Worm (Caenorhabditis elegans) whole organism, late embryonic: ENCODE measurements around the gene cyp-44A1.

Experiments
- C08G9.2 ChIP-seq: sonication (generic microtip); optimal IDR thresholded peaks from 2 replicates; lab custom pipeline; 2016; ENCODE audit warnings: mild to moderate bottlenecking, missing genetic modification characterization, moderate library complexity, missing compliant biosample characterization
- K02D7.2 ChIP-seq: sonication (generic microtip); optimal IDR thresholded peaks from 2 replicates; lab custom pipeline; 2017; ENCODE audit warnings: mild to moderate bottlenecking, missing genetic modification characterization, missing compliant biosample characterization
- ahr-1 ChIP-seq: sonication (generic microtip); optimal IDR thresholded peaks from 2 replicates; lab custom pipeline; 2016; ENCODE audit warnings: missing genetic modification characterization, missing compliant biosample characterization
- ceh-18 ChIP-seq: sonication (generic microtip); optimal IDR thresholded peaks from 2 replicates; lab custom pipeline; 2016; ENCODE audit warnings: missing genetic modification characterization, missing compliant biosample characterization
- ceh-2 ChIP-seq: sonication (generic microtip); optimal IDR thresholded peaks from 2 replicates; lab custom pipeline; 2016; ENCODE audit warnings: missing genotype, missing genetic modification characterization, missing compliant biosample characterization
- ceh-22 ChIP-seq: sonication (generic microtip); optimal IDR thresholded peaks from 2 replicates; lab custom pipeline; 2017; ENCODE audit warnings: missing biosample characterization, missing genetic modification characterization
- ceh-34 ChIP-seq: sonication (generic microtip); optimal IDR thresholded peaks from 2 replicates; lab custom pipeline; 2016; ENCODE audit warnings: mild to moderate bottlenecking, missing genetic modification characterization, missing compliant biosample characterization
- ceh-9 ChIP-seq: sonication (generic microtip); optimal IDR thresholded peaks from 2 replicates; lab custom pipeline; 2016; ENCODE audit warnings: mild to moderate bottlenecking, missing genetic modification characterization, inconsistent platforms, missing compliant biosample characterization
- che-1 ChIP-seq: sonication (generic microtip); optimal IDR thresholded peaks from 2 replicates; lab custom pipeline; 2016; ENCODE audit warnings: mild to moderate bottlenecking, missing genetic modification characterization, missing compliant biosample characterization
- dve-1 ChIP-seq: sonication (generic microtip); optimal IDR thresholded peaks from 2 replicates; lab custom pipeline; 2017; ENCODE audit warnings: antibody characterized with exemption, mild to moderate bottlenecking, missing genetic modification characterization, missing compliant biosample characterization
- ets-4 ChIP-seq: sonication (generic microtip); optimal IDR thresholded peaks from 2 replicates; lab custom pipeline; 2016; ENCODE audit warnings: missing genetic modification characterization, missing compliant biosample characterization
- eyg-1 ChIP-seq: sonication (generic microtip); optimal IDR thresholded peaks from 2 replicates; lab custom pipeline; 2016; ENCODE audit warnings: missing genotype, missing genetic modification characterization, missing compliant biosample characterization
- fax-1 ChIP-seq: sonication (generic microtip); optimal IDR thresholded peaks from 2 replicates; lab custom pipeline; 2016; ENCODE audit warnings: missing genotype, missing genetic modification characterization, missing compliant biosample characterization
- gmeb-2 ChIP-seq: sonication (generic microtip); optimal IDR thresholded peaks from 2 replicates; lab custom pipeline; 2016; ENCODE audit warnings: missing genetic modification characterization, inconsistent platforms, missing compliant biosample characterization
- hlh-30 ChIP-seq: sonication (generic microtip); optimal IDR thresholded peaks from 2 replicates; lab custom pipeline; 2017; ENCODE audit warnings: antibody characterized with exemption, missing genetic modification characterization, missing compliant biosample characterization; ENCODE audit not compliant: insufficient read depth
- nhr-232 ChIP-seq: sonication (generic microtip); optimal IDR thresholded peaks from 2 replicates; lab custom pipeline; 2016; ENCODE audit warnings: missing genetic modification characterization, missing compliant biosample characterization
- npax-4 ChIP-seq: sonication (generic microtip); optimal IDR thresholded peaks from 2 replicates; lab custom pipeline; 2016; ENCODE audit warnings: missing genetic modification characterization, missing compliant biosample characterization
- pha-2 ChIP-seq: sonication (generic microtip); optimal IDR thresholded peaks from 2 replicates; lab custom pipeline; 2017; ENCODE audit warnings: mild to moderate bottlenecking, missing genetic modification characterization, missing compliant biosample characterization
- sox-2 ChIP-seq: fragments of 200-800 bp; sonication (Bioruptor generic); IDR thresholded peaks from 2 replicates; pipeline ENCODE4 v1.3.6; 2022; ENCODE audit warnings: missing genetic modification reagents, missing genetic modification characterization, missing compliant biosample characterization
- ttx-3 ChIP-seq: sonication (generic microtip); optimal IDR thresholded peaks from 2 replicates; lab custom pipeline; 2016; ENCODE audit warnings: missing genetic modification reagents, missing genetic modification characterization, missing compliant biosample characterization
- unc-55 ChIP-seq: sonication (generic microtip); optimal IDR thresholded peaks from 2 replicates; lab custom pipeline; 2017; ENCODE audit warnings: missing biosample characterization, missing genetic modification reagents, missing genetic modification characterization

cyp-44A1 gene

ce11 chrII:5554788-5555187 is 50.9 kb downstream of the cyp-44A1 start:
- no peak for TF ChIP-seq npax-4 (tag; lab: Kevin White, UChicago)

ce11 chrII:5555522-5555921 is 51.7 kb downstream of the cyp-44A1 start:
- no peak for TF ChIP-seq ttx-3 (tag; lab: Kevin White, UChicago)
- no peak for TF ChIP-seq gmeb-2 (tag; lab: Kevin White, UChicago)
- TF ChIP-seq eyg-1: no peak
- no peak for TF ChIP-seq K02D7.2 (tag; lab: Kevin White, UChicago)
- no peak for TF ChIP-seq fax-1
- TF ChIP-seq unc-55 (GFP tag; lab: Kevin White, UChicago): no peak
- TF ChIP-seq ets-4 (tag; lab: Kevin White, UChicago): no peak
- no peak for TF ChIP-seq che-1 (tag; lab: Kevin White, UChicago)
- no peak for TF ChIP-seq ceh-9 (tag; lab: Kevin White, UChicago)
- no peak for TF ChIP-seq ceh-2 (tag; lab: Kevin White, UChicago)
- no peak for TF ChIP-seq pha-2 (tag; lab: Kevin White, UChicago)
- TF ChIP-seq ceh-18 (tag; lab: Kevin White, UChicago): no peak
- TF ChIP-seq hlh-30 (tag; lab: Kevin White, UChicago): no peak
- no peak for TF ChIP-seq C08G9.2
- TF ChIP-seq nhr-232 (tag; lab: Kevin White, UChicago): no peak
- TF ChIP-seq sox-2: no peak
- no peak for TF ChIP-seq ahr-1 (tag; lab: Kevin White, UChicago)
- TF ChIP-seq ceh-22 (tag; lab: Kevin White, UChicago): no peak
- no peak for TF ChIP-seq ceh-34 (tag; lab: Kevin White, UChicago)
- TF ChIP-seq dve-1: no peak
